Fruit fly (Drosophila melanogaster): Measurements from ENCODE around the gene Akt.

Gene Akt

DNA sequence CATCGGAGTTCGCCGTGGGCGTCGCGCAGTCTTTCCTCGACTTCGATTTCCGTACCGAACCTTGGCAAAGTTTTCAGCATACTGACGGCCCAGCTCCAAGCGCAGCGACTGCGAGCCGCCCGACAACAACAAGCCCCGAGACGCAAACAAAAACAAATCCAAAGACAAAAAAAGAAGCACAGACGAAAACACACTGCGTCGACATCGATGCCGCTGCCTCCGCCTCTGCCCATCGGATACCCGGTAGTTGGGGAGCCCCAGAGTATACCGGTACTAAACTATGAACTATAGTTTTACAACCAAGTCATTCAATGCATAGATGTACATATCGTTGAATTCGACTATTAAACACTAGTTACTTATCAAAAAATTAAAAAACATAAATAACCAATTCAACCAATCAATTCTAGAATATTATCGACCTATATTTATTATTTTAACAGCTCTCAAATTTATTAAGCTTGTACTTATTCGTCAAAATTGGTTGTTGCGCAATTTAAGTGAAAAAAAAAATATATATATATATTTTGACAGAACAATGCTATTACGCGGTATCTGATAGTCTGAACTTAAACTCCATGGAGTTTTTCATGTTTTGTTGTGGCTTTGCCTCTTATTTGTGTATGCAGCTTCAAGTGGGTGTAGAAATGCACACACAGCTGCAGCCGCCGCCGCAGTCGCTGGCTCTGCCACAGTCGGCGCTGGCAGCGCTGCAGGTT lies 4.9 kb upstream of the Akt start:
- TF ChIP-seq sens (GFP tag) = peak; percentile 95
- no peak for TF ChIP-seq Tbp (GFP tag; optimal IDR thresholded peaks at IDR 0.05)
- TF ChIP-seq row (GFP tag; IDR thresholded peaks at IDR 0.05) = peak; percentile 81
- no peak for TF ChIP-seq NFAT (GFP tag; IDR thresholded peaks at IDR 0.05)
- TF ChIP-seq crol (GFP tag; IDR thresholded peaks at IDR 0.05) = no peak
- TF ChIP-seq sd (tag; optimal IDR thresholded peaks at IDR 0.05) = no peak
- peak; percentile 85 for TF ChIP-seq ATbp (GFP tag; optimal IDR thresholded peaks at IDR 0.05)
- peak; percentile 93 for TF ChIP-seq nmo (GFP tag; optimal IDR thresholded peaks at IDR 0.05)
- TF ChIP-seq CHES-1-like (GFP tag; optimal IDR thresholded peaks at IDR 0.05) = no peak
- TF ChIP-seq CG34224 (GFP tag; IDR thresholded peaks at IDR 0.05; ENCODE audit: partially characterized antibody) = no peak
- TF ChIP-seq esg (GFP tag; conservative IDR thresholded peaks at IDR 0.05) = peak; percentile 48
- no peak for TF ChIP-seq zfh1 (GFP tag; IDR thresholded peaks at IDR 0.05)
- peak; percentile 51 for TF ChIP-seq twi (tag; optimal IDR thresholded peaks at IDR 0.05)
- peak in 1 of 2 experiments; percentile 52 for TF ChIP-seq chif (GFP tag; optimal IDR thresholded peaks at IDR 0.05)
- TF ChIP-seq CG10979 (tag; optimal IDR thresholded peaks at IDR 0.05) = peak; percentile 93
- 0 out of 2 replicates have a peak, but pooled peaks have one; percentile 43 for TF ChIP-seq bbx (GFP tag; IDR thresholded peaks at IDR 0.05; ENCODE audit: partially characterized antibody)
- no peak for TF ChIP-seq ato (GFP tag; IDR thresholded peaks at IDR 0.05; ENCODE audit: partially characterized antibody)
- peak; percentile 73 for TF ChIP-seq grau (tag; optimal IDR thresholded peaks at IDR 0.05)
- no peak for TF ChIP-seq ap (GFP tag; IDR thresholded peaks at IDR 0.05)
- TF ChIP-seq repo (GFP tag; optimal IDR thresholded peaks at IDR 0.05) = peak; percentile 3
- TF ChIP-seq maf-S (GFP tag; optimal IDR thresholded peaks at IDR 0.05) = no peak
- no peak for TF ChIP-seq CG17328 (GFP tag; IDR thresholded peaks at IDR 0.05)
- no peak; the same call in 2 of the 3 replicates for TF ChIP-seq CG14050 (GFP tag; IDR thresholded peaks at IDR 0.05)
- no peak for TF ChIP-seq sob (GFP tag; IDR thresholded peaks at IDR 0.05)
- no peak for TF ChIP-seq CG12744 (GFP tag; optimal IDR thresholded peaks at IDR 0.05)
- TF ChIP-seq CG2678 (tag; optimal IDR thresholded peaks at IDR 0.05) = peak; percentile 89
- TF ChIP-seq CG6254 (GFP tag; optimal IDR thresholded peaks at IDR 0.05) = peak; percentile 81
- no peak for TF ChIP-seq sima (GFP tag; optimal IDR thresholded peaks at IDR 0.05)
- no peak for TF ChIP-seq ash1 (GFP tag; optimal IDR thresholded peaks at IDR 0.05)
- peak; percentile 46 for TF ChIP-seq cato (GFP tag; optimal IDR thresholded peaks at IDR 0.05; ENCODE audit: borderline replicate concordance)
- TF ChIP-seq shn (GFP tag; optimal IDR thresholded peaks at IDR 0.05) = peak; percentile 13
- peak; percentile 26 for TF ChIP-seq MTF-1 (GFP tag; optimal IDR thresholded peaks at IDR 0.05; ENCODE audit: borderline replicate concordance)
- TF ChIP-seq CG16863 (GFP tag; optimal IDR thresholded peaks at IDR 0.05) = no peak
- no peak for TF ChIP-seq ham (GFP tag; IDR thresholded peaks at IDR 0.05)
- TF ChIP-seq unpg (GFP tag; optimal IDR thresholded peaks at IDR 0.05) = peak; percentile 67
- TF ChIP-seq CG10565 (GFP tag; optimal IDR thresholded peaks at IDR 0.05) = peak; percentile 40
- no peak for TF ChIP-seq CG7357 (GFP tag; IDR thresholded peaks at IDR 0.05)
- TF ChIP-seq CG3995 (GFP tag; optimal IDR thresholded peaks at IDR 0.05) = no peak
- TF ChIP-seq lov (optimal IDR thresholded peaks at IDR 0.05) = no peak
- TF ChIP-seq lov (GFP tag; IDR thresholded peaks at IDR 0.05) = no peak
- TF ChIP-seq vnd (GFP tag; IDR thresholded peaks at IDR 0.05; ENCODE audit: partially characterized antibody) = no peak
- peak; percentile 11; the same call in 1 of the 2 replicates for TF ChIP-seq ro (GFP tag; IDR thresholded peaks at IDR 0.05)
- TF ChIP-seq luna (GFP tag; optimal IDR thresholded peaks at IDR 0.05) = no peak
- TF ChIP-seq CG9727 (GFP tag; optimal IDR thresholded peaks at IDR 0.05) = peak; percentile 87
- no peak for TF ChIP-seq Dad (GFP tag; optimal IDR thresholded peaks at IDR 0.05)
- no peak for TF ChIP-seq B-H2 (GFP tag; optimal IDR thresholded peaks at IDR 0.05)
- peak; percentile 92 for TF ChIP-seq gem (tag; optimal IDR thresholded peaks at IDR 0.05)
- no peak for TF ChIP-seq CG8765 (GFP tag; IDR thresholded peaks at IDR 0.05)
- TF ChIP-seq Usf (GFP tag; optimal IDR thresholded peaks at IDR 0.05) = peak; percentile 59
- TF ChIP-seq CG4820 (GFP tag; optimal IDR thresholded peaks at IDR 0.05) = peak; percentile 80
